Fruit fly (Drosophila melanogaster) whole organism, embryonic: Measurements from ENCODE around the gene Mdr65.

Experiments used
- Awh ChIP-seq: fragments of 200-800 bp; sonication (Bioruptor generic); IDR thresholded peaks from 2 replicates; pipeline ENCODE4, ENCODE4 v1.3.6; 2022; ENCODE audit warnings: missing biosample characterization, missing genetic modification characterization
- C15 ChIP-seq: fragments of 200-800 bp; sonication (Bioruptor generic); IDR thresholded peaks from 3 replicates; pipeline ENCODE4 v1.3.6; 2022; ENCODE audit warnings: missing biosample characterization, missing genetic modification characterization
- CG10274 ChIP-seq: fragments of 200-800 bp; sonication (Bioruptor generic); optimal IDR thresholded peaks from 3 replicates; lab custom pipeline; 2017; ENCODE audit warnings: missing biosample characterization, mild to moderate bottlenecking, missing genetic modification characterization
- CG10979 ChIP-seq: fragments of 200-800 bp; sonication (Bioruptor generic); optimal IDR thresholded peaks from 2 replicates; lab custom pipeline; 2018; ENCODE audit warnings: missing biosample characterization, mild to moderate bottlenecking, missing genetic modification characterization, moderate library complexity
- CG12155 ChIP-seq: fragments of 200-800 bp; sonication (Bioruptor generic); optimal IDR thresholded peaks from 3 replicates; lab custom pipeline; 2016; ENCODE audit warnings: missing biosample characterization, missing genetic modification characterization
- CG12659 ChIP-seq: fragments of 200-800 bp; sonication (Bioruptor generic); optimal IDR thresholded peaks from 3 replicates; lab custom pipeline; 2017; ENCODE audit warnings: mild to moderate bottlenecking, missing biosample characterization, missing genetic modification reagents, missing genetic modification characterization
- CG12744 ChIP-seq: fragments of 200-800 bp; sonication (Bioruptor generic); optimal IDR thresholded peaks from 2 replicates; lab custom pipeline; 2016; ENCODE audit warnings: missing biosample characterization, missing genetic modification characterization
- CG12769 ChIP-seq: fragments of 200-800 bp; sonication (Bioruptor generic); optimal IDR thresholded peaks from 2 replicates; lab custom pipeline; 2019; ENCODE audit warnings: missing biosample characterization, mild to moderate bottlenecking, missing genetic modification characterization, moderate library complexity
- CG15696 ChIP-seq: fragments of 200-800 bp; sonication (Bioruptor generic); optimal IDR thresholded peaks from 2 replicates; lab custom pipeline; 2019; ENCODE audit warnings: missing biosample characterization, mild to moderate bottlenecking, missing genetic modification characterization, moderate library complexity
- CG1603 ChIP-seq: fragments of 200-800 bp; sonication (Bioruptor generic); optimal IDR thresholded peaks from 2 replicates; lab custom pipeline; 2019; ENCODE audit warnings: missing biosample characterization, mild to moderate bottlenecking, missing genetic modification characterization, moderate library complexity
- CG1647 ChIP-seq: fragments of 200-800 bp; sonication (Bioruptor generic); optimal IDR thresholded peaks from 3 replicates; lab custom pipeline; 2016; ENCODE audit warnings: missing biosample characterization, missing genetic modification characterization
- CG17568 ChIP-seq: fragments of 200-800 bp; sonication (Bioruptor generic); optimal IDR thresholded peaks from 2 replicates; lab custom pipeline; 2018; ENCODE audit warnings: missing biosample characterization, mild to moderate bottlenecking, missing genetic modification characterization, moderate library complexity
- CG1832 ChIP-seq: fragments of 200-800 bp; sonication (Bioruptor generic); optimal IDR thresholded peaks from 2 replicates; lab custom pipeline; 2017; ENCODE audit warnings: missing biosample characterization, mild to moderate bottlenecking, missing genetic modification characterization, inconsistent platforms
- CG2199 ChIP-seq: fragments of 200-800 bp; sonication (Bioruptor generic); IDR thresholded peaks from 3 replicates; pipeline ENCODE4 v1.3.6; 2022; ENCODE audit warnings: missing biosample characterization, missing genetic modification characterization
- CG2712 ChIP-seq: fragments of 200-800 bp; optimal IDR thresholded peaks from 3 replicates; lab custom pipeline; 2019; ENCODE audit warnings: missing biosample characterization, mild to moderate bottlenecking, missing genetic modification characterization, moderate library complexity
- CG32532 ChIP-seq: fragments of 200-800 bp; sonication (Bioruptor generic); IDR thresholded peaks from 2 replicates; pipeline ENCODE4 v1.3.6; 2022; ENCODE audit warnings: missing biosample characterization, missing genetic modification characterization
- CG3995 ChIP-seq: fragments of 200-800 bp; sonication (Bioruptor generic); optimal IDR thresholded peaks from 3 replicates; lab custom pipeline; 2016; ENCODE audit warnings: missing biosample characterization, missing genetic modification characterization
- CG4617 ChIP-seq: fragments of 200-800 bp; sonication (Bioruptor generic); optimal IDR thresholded peaks from 3 replicates; lab custom pipeline; 2016; ENCODE audit warnings: missing biosample characterization, missing genetic modification characterization, borderline replicate concordance
- CG5245 ChIP-seq: fragments of 200-800 bp; sonication (Bioruptor generic); optimal IDR thresholded peaks from 3 replicates; lab custom pipeline; 2016; ENCODE audit warnings: missing biosample characterization, missing genetic modification characterization
- CG6175 ChIP-seq: fragments of 200-800 bp; sonication (Bioruptor generic); IDR thresholded peaks from 3 replicates; pipeline ENCODE4 v1.3.6; 2022; ENCODE audit warnings: missing biosample characterization, missing genetic modification characterization
- CG8944 ChIP-seq: fragments of 200-800 bp; sonication (Bioruptor generic); optimal IDR thresholded peaks from 3 replicates; lab custom pipeline; 2016; ENCODE audit warnings: missing biosample characterization, missing genetic modification characterization
- CHES-1-like ChIP-seq: fragments of 200-800 bp; sonication (Bioruptor generic); optimal IDR thresholded peaks from 2 replicates; lab custom pipeline; 2016; ENCODE audit warnings: missing biosample characterization, missing genetic modification characterization
- Ets97D ChIP-seq: fragments of 200-800 bp; sonication (Bioruptor generic); optimal IDR thresholded peaks from 3 replicates; lab custom pipeline; 2016; ENCODE audit warnings: missing biosample characterization, missing genetic modification characterization
- Fer2 ChIP-seq: fragments of 200-800 bp; sonication (Bioruptor generic); optimal IDR thresholded peaks from 2 replicates; lab custom pipeline; 2018; ENCODE audit warnings: missing biosample characterization, mild to moderate bottlenecking, missing genetic modification characterization, moderate library complexity
- HLHmδ ChIP-seq: fragments of 200-800 bp; sonication (Bioruptor generic); optimal IDR thresholded peaks from 2 replicates; lab custom pipeline; 2018; ENCODE audit warnings: missing biosample characterization, mild to moderate bottlenecking, missing genetic modification characterization, moderate library complexity
- Hr78 ChIP-seq, 2 experiments: fragments of 200-800 bp in 1 of 2; fragments of >200 bp in 1 of 2; sonication (Bioruptor generic) in 1 of 2; optimal IDR thresholded peaks; 2 replicates each; lab custom pipeline; 2017 to 2019; ENCODE audit warnings: missing biosample characterization in 2 of 2, missing genetic modification characterization in 2 of 2, mild to moderate bottlenecking in 1 of 2, moderate library complexity in 1 of 2
- Jarid2 ChIP-seq: fragments of 200-800 bp; sonication (Bioruptor generic); optimal IDR thresholded peaks from 3 replicates; lab custom pipeline; 2017; ENCODE audit warnings: mild to moderate bottlenecking, missing biosample characterization, missing genetic modification reagents, missing genetic modification characterization
- Nf-YA ChIP-seq: fragments of 200-800 bp; sonication (Bioruptor generic); IDR thresholded peaks from 2 replicates; pipeline ENCODE4 v1.3.6; 2022; ENCODE audit warnings: missing biosample characterization, missing genetic modification characterization
- Opbp ChIP-seq: fragments of 200-800 bp; sonication (Bioruptor generic); IDR thresholded peaks from 3 replicates; pipeline ENCODE4 v1.3.6; 2022; ENCODE audit warnings: missing biosample characterization, missing genetic modification characterization; ENCODE audit not compliant: partially characterized antibody
- Rfx ChIP-seq: fragments of 200-800 bp; sonication (Bioruptor generic); IDR thresholded peaks from 2 replicates; pipeline ENCODE4 v1.3.6; 2022; ENCODE audit warnings: missing biosample characterization, missing genetic modification characterization
- Six4 ChIP-seq: fragments of 200-800 bp; sonication (Bioruptor generic); optimal IDR thresholded peaks from 2 replicates; lab custom pipeline; 2016; ENCODE audit warnings: missing biosample characterization, missing genetic modification characterization
- amos ChIP-seq: fragments of 200-800 bp; sonication (Bioruptor generic); IDR thresholded peaks from 2 replicates; pipeline ENCODE4 v1.3.6; 2022; ENCODE audit warnings: missing biosample characterization, missing genetic modification characterization; ENCODE audit not compliant: partially characterized antibody
- ash1 ChIP-seq: fragments of 200-800 bp; sonication (Bioruptor generic); optimal IDR thresholded peaks from 2 replicates; lab custom pipeline; 2018; ENCODE audit warnings: missing biosample characterization, mild to moderate bottlenecking, missing genetic modification characterization
- bab2 ChIP-seq: fragments of 200-800 bp; sonication (Bioruptor generic); optimal IDR thresholded peaks from 2 replicates; lab custom pipeline; 2016; ENCODE audit warnings: missing biosample characterization, missing genetic modification characterization
- da ChIP-seq: fragments of 200-800 bp; sonication (Bioruptor generic); optimal IDR thresholded peaks from 2 replicates; lab custom pipeline; 2016; ENCODE audit warnings: missing biosample characterization, missing genetic modification characterization
- dmrt11E ChIP-seq: fragments of 200-800 bp; sonication (Bioruptor generic); optimal IDR thresholded peaks from 3 replicates; lab custom pipeline; 2018; ENCODE audit warnings: missing biosample characterization, mild to moderate bottlenecking, missing genetic modification characterization, moderate library complexity
- ftz-f1 ChIP-seq: fragments of 200-800 bp; sonication (Bioruptor generic); optimal IDR thresholded peaks from 2 replicates; lab custom pipeline; 2016; ENCODE audit warnings: missing biosample characterization, missing genetic modification characterization
- h ChIP-seq: fragments of >200 bp; optimal IDR thresholded peaks from 2 replicates; lab custom pipeline; 2017
- nerfin-1 ChIP-seq: fragments of 200-800 bp; sonication (Bioruptor generic); optimal IDR thresholded peaks from 3 replicates; lab custom pipeline; 2019; ENCODE audit warnings: missing biosample characterization, mild to moderate bottlenecking, missing genetic modification characterization, moderate library complexity
- pan ChIP-seq, 4 experiments: fragments of >200 bp in 3 of 4; fragments of 200-800 bp in 1 of 4; sonication (Bioruptor generic) in 1 of 4; optimal IDR thresholded peaks in 3 of 4; IDR thresholded peaks in 1 of 4; 2 replicates each; pipeline versions ENCODE4 v1.3.6 to Lab custom; 2017 to 2022; ENCODE audit warnings: missing biosample characterization in 2 of 4, missing genetic modification characterization in 2 of 4, mixed read lengths in 1 of 4
- pfk ChIP-seq: fragments of 200-800 bp; sonication (Bioruptor generic); optimal IDR thresholded peaks from 2 replicates; lab custom pipeline; 2018; ENCODE audit warnings: missing biosample characterization, mild to moderate bottlenecking, missing genetic modification characterization, moderate library complexity
- psq ChIP-seq: fragments of 200-800 bp; sonication (Bioruptor generic); optimal IDR thresholded peaks from 2 replicates; lab custom pipeline; 2017; ENCODE audit warnings: missing biosample characterization, missing genetic modification characterization
- rib ChIP-seq: fragments of 200-800 bp; sonication (Bioruptor generic); IDR thresholded peaks from 2 replicates; pipeline ENCODE4 v1.3.6; 2022; ENCODE audit warnings: missing biosample characterization, missing genetic modification characterization
- sens-2 ChIP-seq: fragments of 200-800 bp; sonication (Bioruptor generic); IDR thresholded peaks from 2 replicates; pipeline ENCODE4 v1.3.6; 2022; ENCODE audit warnings: missing biosample characterization, missing genetic modification characterization
- sob ChIP-seq: fragments of 200-800 bp; sonication (Bioruptor generic); IDR thresholded peaks from 2 replicates; pipeline ENCODE4 v1.3.6; 2022; ENCODE audit warnings: missing biosample characterization, missing genetic modification characterization
- ssp ChIP-seq: fragments of 200-800 bp; sonication (Bioruptor generic); IDR thresholded peaks from 2 replicates; pipeline ENCODE4 v1.3.6; 2022; ENCODE audit warnings: missing biosample characterization, missing genetic modification characterization
- tll ChIP-seq, 2 experiments: fragments of 200-800 bp in 1 of 2; fragments of >200 bp in 1 of 2; sonication (Bioruptor generic) in 1 of 2; optimal IDR thresholded peaks; 2 replicates each; lab custom pipeline; 2017 to 2019; ENCODE audit warnings: missing biosample characterization in 2 of 2, missing genetic modification characterization in 2 of 2, mild to moderate bottlenecking in 1 of 2, moderate library complexity in 1 of 2
- trh ChIP-seq: fragments of 200-800 bp; sonication (Bioruptor generic); optimal IDR thresholded peaks from 2 replicates; lab custom pipeline; 2016; ENCODE audit warnings: missing biosample characterization, missing genetic modification characterization
- unpg ChIP-seq: fragments of 200-800 bp; sonication (Bioruptor generic); optimal IDR thresholded peaks from 3 replicates; lab custom pipeline; 2018; ENCODE audit warnings: missing biosample characterization, mild to moderate bottlenecking, missing genetic modification characterization, moderate library complexity

Gene Mdr65

dm6 chr3L:6217806-6218205 lies 27.7 kb downstream of the Mdr65 start, which contains the start of gene LanA (continued):
- TF ChIP-seq bab2 (GFP tag; lab: Kevin White, UChicago) (no peak), CG1832 (GFP tag; lab: Kevin White, UChicago) (peak; percentile 15), tll (GFP tag; optimal IDR thresholded peaks at IDR 0.05; lab: Kevin White, UChicago) (no peak), ssp (GFP tag; lab: Robert Waterston, UW) (no peak), CG1603 (tag; lab: Kevin White, UChicago) (peak; percentile 32), dmrt11E (no peak), trh (GFP tag; lab: Kevin White, UChicago) (no peak), unpg (GFP tag; lab: Kevin White, UChicago) (no peak), amos (GFP tag; lab: Robert Waterston, UW) (peak; percentile 23; the same call in 1 of the 2 replicates), da (GFP tag; lab: Kevin White, UChicago) (no peak), psq (GFP tag; lab: Kevin White, UChicago) (no peak), CG4617 (no peak), Nf-YA (GFP tag; lab: Robert Waterston, UW) (no peak), nerfin-1 (tag; lab: Kevin White, UChicago) (no peak), CG8944 (GFP tag; lab: Kevin White, UChicago) (no peak), HLHmδ (GFP tag; lab: Kevin White, UChicago) (peak; percentile 75), CG10274 (no peak), pfk (GFP tag; lab: Kevin White, UChicago) (peak; percentile 76), ftz-f1 (GFP tag; lab: Kevin White, UChicago) (peak; percentile 2), ash1 (GFP tag; lab: Kevin White, UChicago) (no peak), CHES-1-like (GFP tag; lab: Kevin White, UChicago) (peak; percentile 27), Six4 (GFP tag; lab: Kevin White, UChicago) (no peak), CG32532 (peak; percentile 27; the same call in 1 of the 2 replicates), CG5245 (no peak), h (lab: Kevin White, UChicago) (no peak), CG17568 (GFP tag; lab: Kevin White, UChicago) (peak; percentile 44), CG12744 (peak; percentile 31), CG6175 (GFP tag; lab: Robert Waterston, UW) (0 out of 3 replicates have a peak, but pooled peaks have one; percentile 8), Opbp (0 out of 3 replicates have a peak, but pooled peaks have one; percentile 28), CG3995 (GFP tag; lab: Kevin White, UChicago) (no peak), Awh (GFP tag; lab: Robert Waterston, UW) (peak; percentile 27; the same call in 1 of the 2 replicates), Fer2 (no peak), CG2199 (GFP tag; lab: Robert Waterston, UW) (peak; percentile 71; the same call in 2 of the 3 replicates), CG10979 (no peak), sens-2 (GFP tag; lab: Robert Waterston, UW) (0 out of 2 replicates have a peak, but pooled peaks have one; percentile 31), CG1647 (no peak), rib (GFP tag; lab: Robert Waterston, UW) (0 out of 2 replicates have a peak, but pooled peaks have one; percentile 15), pan (optimal IDR thresholded peaks at IDR 0.05; lab: Kevin White, UChicago) (no peak), pan (GFP tag; optimal IDR thresholded peaks at IDR 0.05 in 1 of 2, IDR thresholded peaks at IDR 0.05 in 1 of 2) (peak in 1 of 2 experiments; percentile 11), sob (peak; percentile 46; the same call in 1 of the 2 replicates), C15 (GFP tag; lab: Robert Waterston, UW) (no peak), CG2712 (peak; percentile 20), CG12659 (GFP tag; lab: Kevin White, UChicago) (no peak), Rfx (GFP tag; lab: Robert Waterston, UW) (peak; percentile 30; the same call in 1 of the 2 replicates), CG12155 (peak; percentile 28), Hr78 (GFP tag; optimal IDR thresholded peaks at IDR 0.05; lab: Kevin White, UChicago) (no peak), CG12769 (tag; lab: Kevin White, UChicago) (no peak), CG15696 (tag; lab: Kevin White, UChicago) (peak; percentile 9), Jarid2 (GFP tag; lab: Kevin White, UChicago) (peak; percentile 77), Ets97D (GFP tag; lab: Kevin White, UChicago) (no peak)
